Fruit fly (Drosophila melanogaster) whole organism, prepupa: Measurements from ENCODE around the gene bb8.

Source experiments
- CG10669 ChIP-seq: fragments of 200-800 bp; sonication (Bioruptor generic); optimal IDR thresholded peaks from 3 replicates; lab custom pipeline; 2018; ENCODE audit warnings: missing biosample characterization, mild to moderate bottlenecking, missing genetic modification characterization, moderate library complexity
- CG11294 ChIP-seq: fragments of 200-800 bp; sonication (Bioruptor generic); IDR thresholded peaks from 2 replicates; pipeline ENCODE4 v1.3.6; 2022; ENCODE audit warnings: missing biosample characterization, missing genetic modification characterization
- CG11902 ChIP-seq: fragments of 200-800 bp; sonication (Bioruptor generic); optimal IDR thresholded peaks from 3 replicates; lab custom pipeline; 2016; ENCODE audit warnings: missing biosample characterization, missing genetic modification characterization
- CG15336 ChIP-seq: fragments of 200-800 bp; sonication (Bioruptor generic); IDR thresholded peaks from 2 replicates; pipeline ENCODE4 v1.3.6; 2022; ENCODE audit warnings: missing biosample characterization, missing genetic modification characterization
- CG1621 ChIP-seq: fragments of 200-800 bp; sonication (Bioruptor generic); optimal IDR thresholded peaks from 3 replicates; lab custom pipeline; 2018; ENCODE audit warnings: missing biosample characterization, mild to moderate bottlenecking, missing genetic modification characterization
- CG16779 ChIP-seq: fragments of 200-800 bp; sonication (Bioruptor generic); optimal IDR thresholded peaks from 3 replicates; lab custom pipeline; 2017; ENCODE audit warnings: missing biosample characterization, mild to moderate bottlenecking, missing genetic modification characterization
- CG3032 ChIP-seq: fragments of 200-800 bp; optimal IDR thresholded peaks from 2 replicates; lab custom pipeline; 2019; ENCODE audit warnings: missing biosample characterization, mild to moderate bottlenecking, missing genetic modification characterization, moderate library complexity
- CG31627 ChIP-seq: fragments of 200-800 bp; sonication (Bioruptor generic); optimal IDR thresholded peaks from 3 replicates; lab custom pipeline; 2016; ENCODE audit warnings: missing biosample characterization, missing genetic modification characterization
- CG32006 ChIP-seq: fragments of 200-800 bp; sonication (Bioruptor generic); optimal IDR thresholded peaks from 3 replicates; lab custom pipeline; 2017; ENCODE audit warnings: missing biosample characterization, mild to moderate bottlenecking, missing genetic modification characterization
- CG34406 ChIP-seq: fragments of 200-800 bp; sonication (Bioruptor generic); optimal IDR thresholded peaks from 3 replicates; lab custom pipeline; 2016; ENCODE audit warnings: missing biosample characterization, missing genetic modification characterization
- CG3919 ChIP-seq: fragments of 200-800 bp; sonication (Bioruptor generic); optimal IDR thresholded peaks from 3 replicates; lab custom pipeline; 2016; ENCODE audit warnings: missing biosample characterization, missing genetic modification characterization
- CG4318 ChIP-seq: fragments of 200-800 bp; sonication (Bioruptor generic); optimal IDR thresholded peaks from 3 replicates; lab custom pipeline; 2017; ENCODE audit warnings: missing biosample characterization, mild to moderate bottlenecking, missing genetic modification characterization
- CG6163 ChIP-seq: fragments of 200-800 bp; sonication (Bioruptor generic); IDR thresholded peaks from 3 replicates; pipeline ENCODE4 v1.3.6; 2022; ENCODE audit warnings: missing biosample characterization, missing genetic modification characterization
- CG6808 ChIP-seq: fragments of 200-800 bp; sonication (Bioruptor generic); optimal IDR thresholded peaks from 3 replicates; lab custom pipeline; 2017; ENCODE audit warnings: missing biosample characterization, missing genetic modification characterization, mild to moderate bottlenecking, moderate library complexity, missing genetic modification reagents
- CG6854 ChIP-seq: fragments of 200-800 bp; sonication (Bioruptor generic); optimal IDR thresholded peaks from 2 replicates; lab custom pipeline; 2017; ENCODE audit warnings: missing biosample characterization, mild to moderate bottlenecking, missing genetic modification characterization
- CG8119 ChIP-seq: fragments of 200-800 bp; sonication (Bioruptor generic); IDR thresholded peaks from 3 replicates; pipeline ENCODE4 v1.3.6; 2022; ENCODE audit warnings: missing biosample characterization, missing genetic modification characterization
- CG8632 ChIP-seq: fragments of 200-800 bp; sonication (Bioruptor generic); optimal IDR thresholded peaks from 3 replicates; lab custom pipeline; 2016; ENCODE audit warnings: missing biosample characterization, missing genetic modification characterization
- Eip75B ChIP-seq: fragments of 200-800 bp; sonication (Bioruptor generic); optimal IDR thresholded peaks from 3 replicates; lab custom pipeline; 2016; ENCODE audit warnings: missing biosample characterization, missing genetic modification characterization
- Eip78C ChIP-seq: fragments of 200-800 bp; sonication (Bioruptor generic); peaks from one replicate; lab custom pipeline; 2016; ENCODE audit warnings: missing biosample characterization, missing genetic modification characterization
- Ets21C ChIP-seq: fragments of 200-800 bp; sonication (Bioruptor generic); optimal IDR thresholded peaks from 3 replicates; lab custom pipeline; 2016; ENCODE audit warnings: missing biosample characterization, missing genetic modification characterization
- Gug ChIP-seq: fragments of 200-800 bp; sonication (Bioruptor generic); IDR thresholded peaks from 2 replicates; pipeline ENCODE4 v1.3.6; 2022; ENCODE audit warnings: missing biosample characterization, missing genetic modification characterization
- Hr4 ChIP-seq: fragments of 200-800 bp; sonication (Bioruptor generic); optimal IDR thresholded peaks from 3 replicates; lab custom pipeline; 2016; ENCODE audit warnings: missing biosample characterization, missing genetic modification characterization
- Lpt ChIP-seq: fragments of 200-800 bp; sonication (Bioruptor generic); optimal IDR thresholded peaks from 3 replicates; lab custom pipeline; 2016; ENCODE audit warnings: missing biosample characterization, missing genetic modification characterization
- Met ChIP-seq: fragments of 200-800 bp; sonication (Bioruptor generic); optimal IDR thresholded peaks from 3 replicates; lab custom pipeline; 2016; ENCODE audit warnings: missing biosample characterization, missing genetic modification characterization
- Smox ChIP-seq: fragments of 200-800 bp; sonication (Bioruptor generic); optimal IDR thresholded peaks from 3 replicates; lab custom pipeline; 2016; ENCODE audit warnings: missing biosample characterization, missing genetic modification characterization
- Sox14 ChIP-seq: fragments of 200-800 bp; sonication (Bioruptor generic); optimal IDR thresholded peaks from 3 replicates; lab custom pipeline; 2016; ENCODE audit warnings: missing biosample characterization, missing genetic modification characterization
- Sox15 ChIP-seq: fragments of 200-800 bp; sonication (Bioruptor generic); optimal IDR thresholded peaks from 3 replicates; lab custom pipeline; 2016; ENCODE audit warnings: missing biosample characterization, missing genetic modification characterization
- achi ChIP-seq: fragments of 200-800 bp; sonication (Bioruptor generic); optimal IDR thresholded peaks from 3 replicates; lab custom pipeline; 2016; ENCODE audit warnings: missing biosample characterization, missing genetic modification characterization
- acj6 ChIP-seq: fragments of 200-800 bp; sonication (Bioruptor generic); optimal IDR thresholded peaks from 3 replicates; lab custom pipeline; 2016; ENCODE audit warnings: missing biosample characterization, missing genetic modification characterization
- cyc ChIP-seq: fragments of 200-800 bp; sonication (Bioruptor generic); optimal IDR thresholded peaks from 3 replicates; lab custom pipeline; 2016; ENCODE audit warnings: missing biosample characterization, missing genetic modification characterization
- dac ChIP-seq: fragments of 200-800 bp; sonication (Bioruptor generic); optimal IDR thresholded peaks from 2 replicates; lab custom pipeline; 2017; ENCODE audit warnings: missing biosample characterization, mild to moderate bottlenecking, missing genetic modification characterization
- dsx ChIP-seq: fragments of 200-800 bp; optimal IDR thresholded peaks from 3 replicates; lab custom pipeline; 2019; ENCODE audit warnings: missing biosample characterization, mild to moderate bottlenecking, missing genetic modification characterization, moderate library complexity; ENCODE audit not compliant: poor library complexity, severe bottlenecking
- eg ChIP-seq: fragments of 200-800 bp; sonication (Bioruptor generic); IDR thresholded peaks from 3 replicates; pipeline ENCODE4 v1.3.6; 2022; ENCODE audit warnings: missing biosample characterization, missing genetic modification characterization
- esn ChIP-seq: fragments of 200-800 bp; sonication (Bioruptor generic); optimal IDR thresholded peaks from 2 replicates; lab custom pipeline; 2016; ENCODE audit warnings: missing biosample characterization, mild to moderate bottlenecking, missing genetic modification characterization, moderate library complexity
- fd59A ChIP-seq: fragments of 200-800 bp; sonication (Bioruptor generic); optimal IDR thresholded peaks from 2 replicates; lab custom pipeline; 2017; ENCODE audit warnings: missing biosample characterization, mild to moderate bottlenecking, missing genetic modification characterization, missing genetic modification reagents
- fd85E ChIP-seq: fragments of 200-800 bp; sonication (Bioruptor generic); optimal IDR thresholded peaks from 3 replicates; lab custom pipeline; 2016; ENCODE audit warnings: missing biosample characterization, missing genetic modification characterization
- fkh ChIP-seq: fragments of 200-800 bp; sonication (Bioruptor generic); optimal IDR thresholded peaks from 3 replicates; lab custom pipeline; 2017; ENCODE audit warnings: missing biosample characterization, mild to moderate bottlenecking, missing genetic modification characterization, moderate library complexity
- lz ChIP-seq: fragments of 200-800 bp; sonication (Bioruptor generic); optimal IDR thresholded peaks from 3 replicates; lab custom pipeline; 2016; ENCODE audit warnings: missing biosample characterization, missing genetic modification characterization
- net ChIP-seq: fragments of 200-800 bp; sonication (Bioruptor generic); optimal IDR thresholded peaks from 3 replicates; lab custom pipeline; 2016; ENCODE audit warnings: missing biosample characterization, missing genetic modification characterization
- pdm3 ChIP-seq: fragments of 200-800 bp; sonication (Bioruptor generic); optimal IDR thresholded peaks from 3 replicates; lab custom pipeline; 2016; ENCODE audit warnings: missing biosample characterization, missing genetic modification characterization
- salr ChIP-seq, 2 experiments: fragments of 200-800 bp; sonication (Bioruptor generic); optimal IDR thresholded peaks; 3 replicates each; lab custom pipeline; 2016 to 2018; ENCODE audit warnings: missing biosample characterization in 2 of 2, missing genetic modification characterization in 2 of 2, mild to moderate bottlenecking in 1 of 2
- spab ChIP-seq: fragments of 200-800 bp; sonication (Bioruptor generic); optimal IDR thresholded peaks from 2 replicates; lab custom pipeline; 2017; ENCODE audit warnings: missing biosample characterization, mild to moderate bottlenecking, missing genetic modification characterization, missing genetic modification reagents
- ss ChIP-seq, 2 experiments: fragments of 200-800 bp; sonication (Bioruptor generic); optimal IDR thresholded peaks; 2 replicates in 1 of 2; 3 replicates in 1 of 2; lab custom pipeline; 2017 to 2018; ENCODE audit warnings: mild to moderate bottlenecking in 2 of 2, missing biosample characterization in 2 of 2, missing genetic modification characterization in 2 of 2, moderate library complexity in 1 of 2
- svp ChIP-seq: fragments of 200-800 bp; sonication (Bioruptor generic); peaks from one replicate; lab custom pipeline; 2016; ENCODE audit warnings: missing biosample characterization, missing genetic modification characterization
- topi ChIP-seq: fragments of 200-800 bp; sonication (Bioruptor generic); optimal IDR thresholded peaks from 3 replicates; lab custom pipeline; 2016; ENCODE audit warnings: missing biosample characterization, missing genetic modification characterization
- vri ChIP-seq: fragments of 200-800 bp; sonication (Bioruptor generic); optimal IDR thresholded peaks from 3 replicates; lab custom pipeline; 2016; ENCODE audit warnings: missing biosample characterization, mild to moderate bottlenecking, missing genetic modification characterization

The bb8 gene

DNA sequence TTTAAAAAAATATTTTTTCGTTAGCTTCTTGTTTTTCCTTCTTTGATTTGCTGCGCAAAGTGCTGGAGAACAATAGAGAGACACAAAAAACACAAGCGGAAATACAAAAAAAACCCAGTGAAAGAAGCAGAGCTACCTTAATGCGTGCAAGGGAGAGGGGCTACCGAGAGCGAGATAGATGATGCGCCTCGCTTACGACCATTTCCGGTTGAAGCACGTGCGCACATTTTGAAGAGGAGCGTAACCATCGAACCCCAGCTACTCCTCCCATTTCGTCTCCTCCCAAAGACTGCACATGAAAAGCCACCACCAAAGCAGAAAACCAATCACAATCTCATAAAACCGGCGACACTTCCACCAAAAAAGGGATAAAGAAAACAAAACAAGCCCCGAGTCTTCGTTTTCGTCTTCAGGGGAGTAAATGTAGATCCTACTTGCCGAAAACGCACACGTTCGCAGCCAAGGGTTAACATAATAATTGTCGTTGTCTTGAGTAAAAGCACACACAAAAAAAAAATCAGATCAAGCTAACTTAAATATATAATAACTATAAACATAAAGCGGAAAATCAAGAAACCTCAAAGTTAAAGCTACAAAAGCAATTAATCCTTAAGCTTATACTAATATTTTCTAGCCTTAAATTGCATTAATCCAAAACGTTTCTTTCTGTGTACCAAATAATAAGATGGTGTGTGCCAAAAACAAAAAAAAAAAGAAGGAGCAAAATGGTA is 7.3 kb upstream of the bb8 start (continued):
- TF ChIP-seq CG16779 (tag; lab: Kevin White, UChicago): no peak

- TF ChIP-seq dsx (no peak), salr (GFP tag; optimal IDR thresholded peaks at IDR 0.05; lab: Kevin White, UChicago) (no peak), eg (GFP tag; lab: Robert Waterston, UW) (peak; percentile 52; the same call in 2 of the 3 replicates), CG15336 (GFP tag; lab: Robert Waterston, UW) (peak; percentile 62), CG6163 (GFP tag; lab: Robert Waterston, UW) (peak; percentile 19; the same call in 1 of the 3 replicates), CG8119 (GFP tag; lab: Robert Waterston, UW) (peak; percentile 39; the same call in 1 of the 3 replicates)
Measured at dm6 chr3R:23296146-23296545, 6.2 kb upstream of the bb8 start.

DNA sequence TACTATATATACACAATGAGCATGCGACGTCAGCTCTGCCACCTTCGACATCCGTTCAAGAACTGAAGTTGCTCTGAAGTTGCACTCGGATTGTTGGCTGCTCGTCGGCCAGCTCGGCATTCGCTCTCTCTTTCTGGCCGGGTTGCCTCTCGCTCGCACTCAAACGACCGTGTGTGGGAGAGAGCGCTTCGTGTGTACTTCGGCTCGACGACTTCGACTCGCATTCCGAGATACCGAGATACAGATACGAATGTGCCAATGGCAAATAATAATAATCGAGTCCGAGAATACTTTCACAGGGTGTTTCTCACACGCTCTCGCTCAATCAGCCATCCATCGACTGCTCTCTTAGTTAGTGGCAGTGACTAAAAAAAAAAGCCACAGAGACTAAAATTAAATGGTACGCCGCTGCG is 5.4 kb upstream of the bb8 start:
- peak; percentile 12 for TF ChIP-seq lz
- no peak for TF ChIP-seq CG11902 (GFP tag; lab: Kevin White, UChicago)
- TF ChIP-seq CG3919: peak; percentile 73
- peak; percentile 55 for TF ChIP-seq pdm3 (GFP tag; lab: Kevin White, UChicago)
- peak; percentile 72 for TF ChIP-seq CG1621 (tag; lab: Kevin White, UChicago)
- no peak for TF ChIP-seq CG31627 (GFP tag; lab: Kevin White, UChicago)
- TF ChIP-seq Eip75B: peak; percentile 44
- TF ChIP-seq fkh (GFP tag; lab: Kevin White, UChicago): peak; percentile 78
- peak; percentile 9 for TF ChIP-seq cyc (GFP tag; lab: Kevin White, UChicago)
- TF ChIP-seq CG11294: peak; percentile 31; the same call in 1 of the 2 replicates
- TF ChIP-seq Sox15: no peak
- peak; percentile 84 for TF ChIP-seq Eip78C (GFP tag; lab: Kevin White, UChicago)
- TF ChIP-seq CG34406 (GFP tag; lab: Kevin White, UChicago): peak; percentile 52
- TF ChIP-seq achi (GFP tag; lab: Kevin White, UChicago): peak; percentile 56
- TF ChIP-seq fd85E (GFP tag; lab: Kevin White, UChicago): peak; percentile 53
- TF ChIP-seq dac (GFP tag; lab: Kevin White, UChicago): peak; percentile 17
- TF ChIP-seq Sox14 (GFP tag; lab: Kevin White, UChicago): peak; percentile 54
- TF ChIP-seq vri (GFP tag; lab: Kevin White, UChicago): peak; percentile 82
- peak; percentile 67 for TF ChIP-seq CG6808 (GFP tag; lab: Kevin White, UChicago)
- peak; percentile 47 for TF ChIP-seq spab (GFP tag; lab: Kevin White, UChicago)
- peak; percentile 21 for TF ChIP-seq Hr4
- peak; percentile 83 to 84 for TF ChIP-seq ss (GFP tag; optimal IDR thresholded peaks at IDR 0.05; lab: Kevin White, UChicago)
- peak; percentile 73 for TF ChIP-seq CG15336 (GFP tag; lab: Robert Waterston, UW)
- peak; percentile 81 for TF ChIP-seq svp
- TF ChIP-seq CG32006: peak; percentile 51
- peak; percentile 64 for TF ChIP-seq net (GFP tag; lab: Kevin White, UChicago)
- peak; percentile 39 for TF ChIP-seq CG8632 (GFP tag; lab: Kevin White, UChicago)
- TF ChIP-seq fd59A (GFP tag; lab: Kevin White, UChicago): peak; percentile 23
- TF ChIP-seq topi (GFP tag; lab: Kevin White, UChicago): peak; percentile 50
- peak; percentile 43 for TF ChIP-seq CG6854 (GFP tag; lab: Kevin White, UChicago)
- TF ChIP-seq esn (GFP tag; lab: Kevin White, UChicago): peak; percentile 52
- TF ChIP-seq Ets21C (GFP tag; lab: Kevin White, UChicago): no peak
- peak; percentile 23 for TF ChIP-seq acj6 (GFP tag; lab: Kevin White, UChicago)
- no peak for TF ChIP-seq CG4318 (GFP tag; lab: Kevin White, UChicago)
- TF ChIP-seq Lpt (GFP tag; lab: Kevin White, UChicago): peak; percentile 53
- TF ChIP-seq CG6163 (GFP tag; lab: Robert Waterston, UW): peak; percentile 78
- TF ChIP-seq CG16779 (tag; lab: Kevin White, UChicago): peak; percentile 30
- TF ChIP-seq salr (GFP tag; optimal IDR thresholded peaks at IDR 0.05; lab: Kevin White, UChicago): peak; percentile 54 to 58
- peak; percentile 22 for TF ChIP-seq Smox (GFP tag; lab: Kevin White, UChicago)
- no peak for TF ChIP-seq Gug (GFP tag; lab: Robert Waterston, UW)
- TF ChIP-seq Met (GFP tag; lab: Kevin White, UChicago): peak; percentile 49
- TF ChIP-seq CG3032: peak; percentile 56
- TF ChIP-seq CG10669: peak; percentile 44
